Worm (Caenorhabditis elegans) whole organism, midembryonic: ENCODE measurements around the gene plc-4.

ENCODE experiments used
- cog-1 ChIP-seq: sonication (generic microtip); optimal IDR thresholded peaks from 2 replicates; lab custom pipeline; 2016; ENCODE audit warnings: missing genetic modification characterization, missing compliant biosample characterization
- flt-1 ChIP-seq: fragments of 200-800 bp; sonication (Bioruptor generic); IDR thresholded peaks from 2 replicates; pipeline ENCODE4 v1.3.6; 2022; ENCODE audit warnings: missing genetic modification characterization, missing compliant biosample characterization
- klf-2 ChIP-seq: fragments of 200-800 bp; sonication (Bioruptor generic); conservative IDR thresholded peaks from 2 replicates; pipeline ENCODE4 v1.3.6; 2022; ENCODE audit warnings: missing genetic modification reagents, missing genetic modification characterization, missing compliant biosample characterization
- ref-1 ChIP-seq: fragments of 200-800 bp; sonication (Bioruptor generic); conservative IDR thresholded peaks from 2 replicates; pipeline ENCODE4 v1.3.6; 2022; ENCODE audit warnings: missing genetic modification reagents, missing genetic modification characterization, missing compliant biosample characterization
- tab-1 ChIP-seq: fragments of 200-800 bp; sonication (Bioruptor generic); IDR thresholded peaks from 2 replicates; pipeline ENCODE4 v1.3.6; 2022; ENCODE audit warnings: missing genetic modification characterization, missing compliant biosample characterization
- ztf-23 ChIP-seq: fragments of 200-800 bp; sonication (Bioruptor generic); IDR thresholded peaks from 2 replicates; pipeline ENCODE4 v1.3.6; 2022; ENCODE audit warnings: missing genetic modification reagents, missing genetic modification characterization, missing compliant biosample characterization

DNA sequence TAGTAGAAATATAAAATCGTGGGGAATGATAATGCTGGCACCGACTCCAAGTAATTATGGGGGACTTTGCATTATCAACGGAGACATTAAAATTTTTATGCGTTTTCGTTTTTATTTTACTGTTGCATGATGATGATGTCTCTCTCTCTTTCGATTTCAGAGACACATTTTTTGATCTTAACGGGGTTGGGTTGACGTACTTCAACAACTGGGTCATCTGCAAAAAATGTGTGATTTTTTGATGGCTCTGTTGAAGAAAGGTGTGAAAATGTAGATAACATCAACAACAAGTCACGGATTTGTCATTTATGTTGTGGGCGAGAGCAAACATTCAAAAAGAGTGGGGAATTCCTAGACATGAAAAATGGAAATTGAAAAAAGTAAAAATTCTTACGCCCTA lies 11.1 kb downstream of the plc-4 start, which contains the start of gene F55G1.15:
- no peak for TF ChIP-seq ref-1 (GFP tag; lab: Robert Waterston, UW)
- no peak for TF ChIP-seq klf-2
- no peak for TF ChIP-seq flt-1 (GFP tag; lab: Robert Waterston, UW)
- no peak for TF ChIP-seq ztf-23 (GFP tag; lab: Robert Waterston, UW)
- TF ChIP-seq cog-1 (tag; lab: Kevin White, UChicago) = no peak
- no peak for TF ChIP-seq tab-1 (GFP tag; lab: Robert Waterston, UW)
